Fruit fly (Drosophila melanogaster): ENCODE results near the gene gdl.

DNA sequence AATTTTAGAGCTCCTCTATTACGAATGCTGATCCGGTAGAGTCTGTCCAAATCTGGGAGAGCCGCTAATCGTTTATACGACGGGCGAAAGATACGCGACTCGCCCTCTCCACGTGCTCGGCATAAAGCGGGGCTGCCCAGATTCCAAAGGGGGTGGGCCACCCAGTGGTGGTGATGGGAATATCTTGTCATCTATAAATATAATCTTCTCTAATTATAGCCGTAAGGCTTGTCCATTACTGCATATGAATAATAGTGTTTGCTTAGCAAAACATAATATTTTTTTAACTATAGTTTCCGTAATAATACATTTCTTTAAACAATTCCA is 7.6 kb upstream of the gdl start:
- TF ChIP-seq CG7045 (GFP tag; optimal IDR thresholded peaks at IDR 0.05): no peak
- TF ChIP-seq toe (GFP tag; optimal IDR thresholded peaks at IDR 0.05): no peak
- no peak for TF ChIP-seq CG14711 (tag; optimal IDR thresholded peaks at IDR 0.05)

All from whole organism, adult.